Worm (Caenorhabditis elegans) whole organism, young adult: Measurements from ENCODE around the gene unc-112.

Experiments used
- B0261.1 ChIP-seq: sonication (generic microtip); optimal IDR thresholded peaks from 2 replicates; lab custom pipeline; 2016; ENCODE audit warnings: mild to moderate bottlenecking, missing genetic modification characterization, moderate library complexity, missing compliant biosample characterization
- C06A6.2 ChIP-seq: fragments of 200-800 bp; sonication (Bioruptor generic); conservative IDR thresholded peaks from 2 replicates; pipeline ENCODE4 v1.3.6; 2022; ENCODE audit warnings: missing genetic modification characterization, missing compliant biosample characterization
- F39B2.1 ChIP-seq: fragments of 200-800 bp; sonication (Bioruptor generic); IDR thresholded peaks from 2 replicates; pipeline ENCODE4 v1.3.6; 2022; ENCODE audit warnings: missing genetic modification reagents, missing genetic modification characterization, missing compliant biosample characterization
- F52B5.7 ChIP-seq: sonication (generic microtip); optimal IDR thresholded peaks from 2 replicates; lab custom pipeline; 2016; ENCODE audit warnings: mild to moderate bottlenecking, missing genetic modification characterization, missing compliant biosample characterization
- F57A8.1 ChIP-seq: fragments of 200-800 bp; sonication (Bioruptor generic); optimal IDR thresholded peaks from 2 replicates; lab custom pipeline; 2018; ENCODE audit warnings: mild to moderate bottlenecking, missing genetic modification characterization, moderate library complexity, missing compliant biosample characterization
- F57C9.4 ChIP-seq: sonication (generic microtip); optimal IDR thresholded peaks from 2 replicates; lab custom pipeline; 2017; ENCODE audit warnings: mild to moderate bottlenecking, missing genetic modification characterization, missing compliant biosample characterization
- T07F8.4 ChIP-seq: sonication (generic microtip); optimal IDR thresholded peaks from 2 replicates; lab custom pipeline; 2016; ENCODE audit warnings: mild to moderate bottlenecking, missing genetic modification characterization, moderate library complexity, missing compliant biosample characterization
- Y56A3A.18 ChIP-seq: fragments of 200-800 bp; sonication (Bioruptor generic); IDR thresholded peaks from 2 replicates; pipeline ENCODE4 v1.3.6; 2022; ENCODE audit warnings: missing genetic modification reagents, missing genetic modification characterization, missing compliant biosample characterization
- Y79H2A.3 ChIP-seq: fragments of 200-800 bp; sonication (Bioruptor generic); conservative IDR thresholded peaks from 2 replicates; pipeline ENCODE4 v1.3.6; 2022; ENCODE audit warnings: missing genetic modification reagents, missing genetic modification characterization, missing compliant biosample characterization
- Y95B8A.8 ChIP-seq: fragments of 200-800 bp; sonication (Bioruptor generic); IDR thresholded peaks from 2 replicates; pipeline ENCODE4 v1.3.6; 2022; ENCODE audit warnings: missing genetic modification reagents, missing genetic modification characterization, missing compliant biosample characterization
- aptf-2 ChIP-seq: fragments of 200-800 bp; sonication (Bioruptor generic); conservative IDR thresholded peaks from 2 replicates; pipeline ENCODE4 v1.3.6; 2022; ENCODE audit warnings: missing genetic modification reagents, missing genetic modification characterization, missing compliant biosample characterization
- attf-6 ChIP-seq: fragments of 200-800 bp; sonication (Bioruptor generic); IDR thresholded peaks from 2 replicates; pipeline ENCODE4 v1.3.6; 2022; ENCODE audit warnings: missing genetic modification reagents, missing genetic modification characterization, missing compliant biosample characterization
- ccch-3 ChIP-seq: fragments of 200-800 bp; sonication (Bioruptor generic); optimal IDR thresholded peaks from 2 replicates; lab custom pipeline; 2018; ENCODE audit warnings: mild to moderate bottlenecking, missing genetic modification characterization, missing compliant biosample characterization
- cebp-1 ChIP-seq, 2 experiments: fragments of 200-800 bp in 1 of 2; sonication (Bioruptor generic) in 1 of 2; sonication (generic microtip) in 1 of 2; IDR thresholded peaks in 1 of 2; optimal IDR thresholded peaks in 1 of 2; 2 replicates each; pipeline versions ENCODE4 v1.3.6 to Lab custom; 2017 to 2022; ENCODE audit warnings: missing compliant biosample characterization in 2 of 2, missing genetic modification characterization in 2 of 2, mild to moderate bottlenecking in 1 of 2, missing genetic modification reagents in 1 of 2, moderate library complexity in 1 of 2
- cebp-2 ChIP-seq: fragments of 200-800 bp; sonication (Bioruptor generic); IDR thresholded peaks from 2 replicates; pipeline ENCODE4 v1.3.6; 2022; ENCODE audit warnings: missing genetic modification characterization, missing compliant biosample characterization
- ceh-91 ChIP-seq: fragments of 200-800 bp; sonication (Bioruptor generic); IDR thresholded peaks from 2 replicates; pipeline ENCODE4 v1.3.6; 2022; ENCODE audit warnings: missing genetic modification reagents, missing genetic modification characterization, missing compliant biosample characterization
- die-1 ChIP-seq: sonication (generic microtip); optimal IDR thresholded peaks from 2 replicates; lab custom pipeline; 2016; ENCODE audit warnings: missing genotype, mild to moderate bottlenecking, missing genetic modification characterization, missing compliant biosample characterization
- egl-44 ChIP-seq: fragments of 200-800 bp; sonication (Bioruptor generic); IDR thresholded peaks from 2 replicates; pipeline ENCODE4 v1.3.6; 2022; ENCODE audit warnings: missing genetic modification reagents, missing genetic modification characterization, missing compliant biosample characterization
- fkh-3 ChIP-seq: sonication (generic microtip); optimal IDR thresholded peaks from 2 replicates; lab custom pipeline; 2016; ENCODE audit warnings: mild to moderate bottlenecking, missing genetic modification characterization, missing compliant biosample characterization
- gei-17 ChIP-seq: fragments of 200-800 bp; sonication (Bioruptor generic); optimal IDR thresholded peaks from 2 replicates; lab custom pipeline; 2018; ENCODE audit warnings: mild to moderate bottlenecking, missing genetic modification characterization, missing compliant biosample characterization
- him-1 ChIP-seq: sonication (generic microtip); optimal IDR thresholded peaks from 2 replicates; lab custom pipeline; 2016; ENCODE audit warnings: missing genotype, missing genetic modification reagents, missing genetic modification characterization, missing compliant biosample characterization
- hmg-1.2 ChIP-seq: fragments of 200-800 bp; sonication (Bioruptor generic); IDR thresholded peaks from 2 replicates; pipeline ENCODE4 v1.3.6; 2022; ENCODE audit warnings: missing genetic modification reagents, missing genetic modification characterization, missing compliant biosample characterization
- hmg-20 ChIP-seq: fragments of 200-800 bp; sonication (Bioruptor generic); IDR thresholded peaks from 2 replicates; pipeline ENCODE4 v1.3.6; 2022; ENCODE audit warnings: missing genetic modification reagents, missing genetic modification characterization, missing compliant biosample characterization
- hsf-1 ChIP-seq: fragments of 200-800 bp; sonication (Bioruptor generic); IDR thresholded peaks from 2 replicates; pipeline ENCODE4 v1.3.6; 2022; ENCODE audit warnings: missing genetic modification reagents, missing genetic modification characterization, missing compliant biosample characterization
- lag-1 ChIP-seq: fragments of 200-800 bp; sonication (Bioruptor generic); IDR thresholded peaks from 2 replicates; pipeline ENCODE4 v1.3.6; 2022; ENCODE audit warnings: missing genetic modification reagents, missing genetic modification characterization, missing compliant biosample characterization
- lsy-27 ChIP-seq: sonication (generic microtip); optimal IDR thresholded peaks from 2 replicates; lab custom pipeline; 2017; ENCODE audit warnings: missing genetic modification characterization, mild to moderate bottlenecking, missing compliant biosample characterization, antibody characterized with exemption, missing genotype, borderline replicate concordance; ENCODE audit not compliant: insufficient read depth
- madf-3 ChIP-seq: fragments of 200-800 bp; sonication (Bioruptor generic); IDR thresholded peaks from 2 replicates; pipeline ENCODE4 v1.3.6; 2022; ENCODE audit warnings: missing genetic modification reagents, missing genetic modification characterization, missing compliant biosample characterization
- mcd-1 ChIP-seq: fragments of 200-800 bp; sonication (Bioruptor generic); IDR thresholded peaks from 2 replicates; pipeline ENCODE4 v1.3.6; 2022; ENCODE audit warnings: missing genetic modification reagents, missing genetic modification characterization, missing compliant biosample characterization
- mel-28 ChIP-seq: sonication (generic microtip); optimal IDR thresholded peaks from 2 replicates; lab custom pipeline; 2016; ENCODE audit warnings: borderline replicate concordance, mild to moderate bottlenecking, missing genetic modification characterization, missing compliant biosample characterization
- mes-4 ChIP-seq: sonication (generic microtip); optimal IDR thresholded peaks from 2 replicates; lab custom pipeline; 2016; ENCODE audit warnings: missing genotype, missing genetic modification characterization, missing compliant biosample characterization
- nfya-1 ChIP-seq: sonication (generic microtip); optimal IDR thresholded peaks from 2 replicates; lab custom pipeline; 2017; ENCODE audit warnings: antibody characterized with exemption, missing compliant biosample characterization, missing genetic modification characterization, borderline replicate concordance; ENCODE audit not compliant: insufficient read depth
- nhr-27 ChIP-seq: fragments of 200-800 bp; sonication (Bioruptor generic); optimal IDR thresholded peaks from 2 replicates; lab custom pipeline; 2018; ENCODE audit warnings: mild to moderate bottlenecking, missing genetic modification characterization, moderate library complexity, missing compliant biosample characterization
- rec-8 ChIP-seq, 2 experiments: sonication (generic microtip); optimal IDR thresholded peaks; 2 replicates each; lab custom pipeline; 2016; ENCODE audit warnings: mild to moderate bottlenecking in 2 of 2, missing genetic modification characterization in 2 of 2, missing genetic modification reagents in 2 of 2, missing genotype in 2 of 2, missing biosample characterization in 1 of 2, missing compliant biosample characterization in 1 of 2, moderate library complexity in 1 of 2
- rpc-1 ChIP-seq, 2 experiments: fragments of 150-350 bp in 1 of 2; sonication (generic microtip) in 1 of 2; optimal IDR thresholded peaks; 2 replicates each; lab custom pipeline; 2014 to 2018; ENCODE audit warnings: missing biosample characterization in 1 of 2, missing genetic modification characterization in 1 of 2, missing genetic modification reagents in 1 of 2, missing genotype in 1 of 2
- sdz-38 ChIP-seq: sonication (generic microtip); optimal IDR thresholded peaks from 2 replicates; lab custom pipeline; 2016; ENCODE audit warnings: missing genotype, missing genetic modification characterization, missing compliant biosample characterization
- snpc-1.3 ChIP-seq: sonication (generic microtip); optimal IDR thresholded peaks from 2 replicates; lab custom pipeline; 2017; ENCODE audit warnings: missing genetic modification characterization, mild to moderate bottlenecking, missing compliant biosample characterization, antibody characterized with exemption, moderate library complexity, missing genotype, missing genetic modification reagents; ENCODE audit not compliant: insufficient read depth
- snpc-4 ChIP-seq, 5 experiments: fragments of 150-350 bp in 1 of 5; sonication (generic microtip) in 4 of 5; optimal IDR thresholded peaks; 2 replicates each; lab custom pipeline; 2014 to 2018; ENCODE audit warnings: missing genetic modification characterization in 5 of 5, missing biosample characterization in 3 of 5, antibody characterized with exemption in 2 of 5, mild to moderate bottlenecking in 2 of 5, missing compliant biosample characterization in 2 of 5, missing genotype in 2 of 5, moderate library complexity in 2 of 5, missing genetic modification reagents in 1 of 5
- somi-1 ChIP-seq: fragments of 200-800 bp; sonication (Bioruptor generic); optimal IDR thresholded peaks from 2 replicates; lab custom pipeline; 2018; ENCODE audit warnings: mild to moderate bottlenecking, missing genetic modification characterization, missing compliant biosample characterization
- tbp1 ChIP-seq: fragments of 200-800 bp; sonication (Bioruptor generic); optimal IDR thresholded peaks from 2 replicates; lab custom pipeline; 2018; ENCODE audit warnings: mild to moderate bottlenecking, missing genetic modification characterization, missing compliant biosample characterization
- unc-62 ChIP-seq: fragments of 150-350 bp; optimal IDR thresholded peaks from 2 replicates; lab custom pipeline; 2014; ENCODE audit warnings: missing biosample characterization, missing genetic modification reagents, missing genetic modification characterization
- zfh-2 ChIP-seq: fragments of 200-800 bp; sonication (Bioruptor generic); conservative IDR thresholded peaks from 2 replicates; pipeline ENCODE4 v1.3.6; 2022; ENCODE audit warnings: missing genetic modification reagents, missing genetic modification characterization, missing compliant biosample characterization
- ztf-26 ChIP-seq: sonication (generic microtip); optimal IDR thresholded peaks from 2 replicates; lab custom pipeline; 2017; ENCODE audit warnings: missing genetic modification characterization, missing compliant biosample characterization
- ztf-28 ChIP-seq: fragments of 200-800 bp; sonication (Bioruptor generic); IDR thresholded peaks from 2 replicates; pipeline ENCODE4 v1.3.6; 2022; ENCODE audit warnings: missing genetic modification reagents, missing genetic modification characterization, missing compliant biosample characterization
- ztf-6 ChIP-seq: fragments of 200-800 bp; sonication (Bioruptor generic); IDR thresholded peaks from 2 replicates; pipeline ENCODE4 v1.3.6; 2022; ENCODE audit warnings: missing genetic modification reagents, missing genetic modification characterization, missing compliant biosample characterization

unc-112 gene

ce11 chrV:14688097-14688912, 8.1 kb downstream of the unc-112 start, which contains the start of gene C47E8.11 (continued):
- TF ChIP-seq mcd-1 (GFP tag; lab: Robert Waterston, UW) (peak; percentile 66), ceh-91 (GFP tag; lab: Robert Waterston, UW) (no peak), hsf-1 (peak; percentile 85), rpc-1 (optimal IDR thresholded peaks at IDR 0.05; lab: Kevin White, UChicago) (no peak), rpc-1 (tag; optimal IDR thresholded peaks at IDR 0.05; lab: Kevin White, UChicago) (no peak), gei-17 (GFP tag; lab: Kevin White, UChicago) (peak; percentile 42), F57A8.1 (GFP tag; lab: Kevin White, UChicago) (no peak), die-1 (tag; lab: Kevin White, UChicago) (peak; percentile 40), rec-8 (tag; optimal IDR thresholded peaks at IDR 0.05; lab: Kevin White, UChicago) (no peak), ztf-6 (GFP tag; lab: Robert Waterston, UW) (no peak), cebp-2 (GFP tag; lab: Robert Waterston, UW) (0 out of 2 replicates have a peak, but pooled peaks have one; percentile 40), attf-6 (GFP tag; lab: Robert Waterston, UW) (no peak; the same call in 1 of the 2 replicates), T07F8.4 (tag; lab: Kevin White, UChicago) (peak; percentile 7), F52B5.7 (peak; percentile 48), mel-28 (tag; lab: Kevin White, UChicago) (no peak), F39B2.1 (GFP tag; lab: Robert Waterston, UW) (no peak), ccch-3 (GFP tag; lab: Kevin White, UChicago) (no peak), hmg-20 (GFP tag; lab: Robert Waterston, UW) (peak; percentile 57), nfya-1 (no peak), Y95B8A.8 (GFP tag; lab: Robert Waterston, UW) (no peak; the same call in 1 of the 2 replicates), F57C9.4 (tag; lab: Kevin White, UChicago) (no peak), lag-1 (GFP tag; lab: Robert Waterston, UW) (peak; percentile 6; the same call in 1 of the 2 replicates), mes-4 (no peak), nhr-27 (tag; lab: Kevin White, UChicago) (no peak), ztf-28 (GFP tag; lab: Robert Waterston, UW) (no peak), zfh-2 (peak; percentile 51), sdz-38 (tag; lab: Kevin White, UChicago) (no peak), Y79H2A.3 (GFP tag; lab: Robert Waterston, UW) (no peak), aptf-2 (GFP tag; lab: Robert Waterston, UW) (no peak), egl-44 (GFP tag; lab: Robert Waterston, UW) (no peak), hmg-1.2 (GFP tag; lab: Robert Waterston, UW) (peak; percentile 36; the same call in 1 of the 2 replicates), unc-62 (GFP tag; lab: Kevin White, UChicago) (no peak), snpc-4 (GFP tag; optimal IDR thresholded peaks at IDR 0.05; lab: Kevin White, UChicago) (peak; percentile 3), snpc-4 (tag; optimal IDR thresholded peaks at IDR 0.05; lab: Kevin White, UChicago) (peak in 2 of 4 experiments; percentile 39 to 74), snpc-1.3 (peak; percentile 82), C06A6.2 (GFP tag; lab: Robert Waterston, UW) (peak; percentile 48; the same call in 1 of the 2 replicates), fkh-3 (tag; lab: Kevin White, UChicago) (no peak), cebp-1 (GFP tag; IDR thresholded peaks at IDR 0.05; lab: Robert Waterston, UW) (no peak), cebp-1 (tag; optimal IDR thresholded peaks at IDR 0.05; lab: Kevin White, UChicago) (peak; percentile 69), him-1 (no peak), B0261.1 (tag; lab: Kevin White, UChicago) (peak; percentile 6), ztf-26 (tag; lab: Kevin White, UChicago) (peak; percentile 74), somi-1 (GFP tag; lab: Kevin White, UChicago) (peak; percentile 26), madf-3 (GFP tag; lab: Robert Waterston, UW) (peak; percentile 72; the same call in 1 of the 2 replicates), lsy-27 (tag; lab: Kevin White, UChicago) (no peak), tbp1 (GFP tag; lab: Kevin White, UChicago) (peak; percentile 67), Y56A3A.18 (GFP tag; lab: Robert Waterston, UW) (peak; percentile 92)
